Fruit fly (Drosophila melanogaster) whole organism, embryonic: ENCODE results near the gene CG13311.

Source experiments
- Ada2b ChIP-seq: fragments of 200-800 bp; sonication (Bioruptor generic); IDR thresholded peaks from 2 replicates; pipeline ENCODE4 v1.3.6; 2022; ENCODE audit warnings: missing biosample characterization, missing genetic modification characterization
- Aef1 ChIP-seq: fragments of 200-800 bp; sonication (Bioruptor generic); IDR thresholded peaks from 3 replicates; pipeline ENCODE4 v1.3.6; 2022; ENCODE audit warnings: missing biosample characterization, missing genetic modification characterization
- BtbVII ChIP-seq: fragments of 200-800 bp; sonication (Bioruptor generic); optimal IDR thresholded peaks from 3 replicates; lab custom pipeline; 2017; ENCODE audit warnings: missing biosample characterization, mild to moderate bottlenecking, missing genetic modification characterization
- CG10959 ChIP-seq: fragments of 200-800 bp; sonication (Bioruptor generic); IDR thresholded peaks from 2 replicates; pipeline ENCODE4 v1.3.6; 2022; ENCODE audit warnings: missing biosample characterization, missing genetic modification characterization
- CG11696 ChIP-seq: fragments of 200-800 bp; sonication (Bioruptor generic); IDR thresholded peaks from 2 replicates; pipeline ENCODE4 v1.3.6; 2022; ENCODE audit warnings: missing biosample characterization, missing genetic modification characterization
- CG13624 ChIP-seq: fragments of 200-800 bp; sonication (Bioruptor generic); optimal IDR thresholded peaks from 2 replicates; lab custom pipeline; 2016; ENCODE audit warnings: missing biosample characterization, missing genetic modification characterization
- CG14050 ChIP-seq: fragments of 200-800 bp; sonication (Bioruptor generic); IDR thresholded peaks from 3 replicates; pipeline ENCODE4 v1.3.6; 2022; ENCODE audit warnings: missing biosample characterization, missing genetic modification characterization
- CG14710 ChIP-seq: fragments of 200-800 bp; sonication (Bioruptor generic); optimal IDR thresholded peaks from 3 replicates; lab custom pipeline; 2019; ENCODE audit warnings: missing biosample characterization, mild to moderate bottlenecking, missing genetic modification characterization, moderate library complexity
- CG14965 ChIP-seq: fragments of 200-800 bp; sonication (Bioruptor generic); optimal IDR thresholded peaks from 2 replicates; lab custom pipeline; 2016; ENCODE audit warnings: missing biosample characterization, missing genetic modification characterization, borderline replicate concordance
- CG15011 ChIP-seq: fragments of 200-800 bp; sonication (Bioruptor generic); optimal IDR thresholded peaks from 3 replicates; lab custom pipeline; 2018; ENCODE audit warnings: missing biosample characterization, mild to moderate bottlenecking, missing genetic modification characterization
- CG1529 ChIP-seq: fragments of 200-800 bp; sonication (Bioruptor generic); optimal IDR thresholded peaks from 3 replicates; lab custom pipeline; 2018; ENCODE audit warnings: missing biosample characterization, missing genetic modification characterization
- CG16863 ChIP-seq: fragments of 200-800 bp; sonication (Bioruptor generic); optimal IDR thresholded peaks from 3 replicates; lab custom pipeline; 2016; ENCODE audit warnings: missing biosample characterization, missing genetic modification characterization
- CG17385 ChIP-seq: fragments of 200-800 bp; sonication (Bioruptor generic); optimal IDR thresholded peaks from 3 replicates; lab custom pipeline; 2018; ENCODE audit warnings: missing biosample characterization, mild to moderate bottlenecking, missing genetic modification characterization
- CG18619 ChIP-seq: fragments of 200-800 bp; sonication (Bioruptor generic); optimal IDR thresholded peaks from 3 replicates; lab custom pipeline; 2017; ENCODE audit warnings: missing biosample characterization, mild to moderate bottlenecking, missing genetic modification characterization
- CG31388 ChIP-seq: fragments of 200-800 bp; sonication (Bioruptor generic); optimal IDR thresholded peaks from 2 replicates; lab custom pipeline; 2016; ENCODE audit warnings: missing biosample characterization, missing genetic modification characterization
- CG4282 ChIP-seq: fragments of 200-800 bp; sonication (Bioruptor generic); optimal IDR thresholded peaks from 2 replicates; lab custom pipeline; 2016; ENCODE audit warnings: missing biosample characterization, missing genetic modification characterization
- CG4707 ChIP-seq: fragments of 200-800 bp; sonication (Bioruptor generic); optimal IDR thresholded peaks from 2 replicates; lab custom pipeline; 2018; ENCODE audit warnings: missing biosample characterization, mild to moderate bottlenecking, missing genetic modification characterization, moderate library complexity
- CG6654 ChIP-seq: fragments of 200-800 bp; sonication (Bioruptor generic); optimal IDR thresholded peaks from 2 replicates; lab custom pipeline; 2017; ENCODE audit warnings: missing biosample characterization, mild to moderate bottlenecking, missing genetic modification characterization
- CG6683 ChIP-seq: fragments of 200-800 bp; sonication (Bioruptor generic); optimal IDR thresholded peaks from 2 replicates; lab custom pipeline; 2017; ENCODE audit warnings: missing biosample characterization, mild to moderate bottlenecking, missing genetic modification characterization, missing genetic modification reagents
- Deaf1 ChIP-seq: fragments of 200-800 bp; optimal IDR thresholded peaks from 3 replicates; lab custom pipeline; 2019; ENCODE audit warnings: missing biosample characterization, mild to moderate bottlenecking, missing genetic modification characterization, moderate library complexity
- Dll ChIP-seq: fragments of 200-800 bp; sonication (Bioruptor generic); IDR thresholded peaks from 4 replicates; pipeline ENCODE4 v1.3.6; 2022; ENCODE audit warnings: missing biosample characterization, missing genetic modification characterization; ENCODE audit not compliant: partially characterized antibody
- Eip74EF ChIP-seq, 2 experiments: fragments of 200-800 bp in 1 of 2; fragments of >200 bp in 1 of 2; sonication (Bioruptor generic) in 1 of 2; optimal IDR thresholded peaks; 2 replicates each; lab custom pipeline; 2017 to 2019; ENCODE audit warnings: missing biosample characterization in 2 of 2, missing genetic modification characterization in 2 of 2, mild to moderate bottlenecking in 1 of 2, moderate library complexity in 1 of 2
- Ets97D ChIP-seq: fragments of 200-800 bp; sonication (Bioruptor generic); optimal IDR thresholded peaks from 3 replicates; lab custom pipeline; 2016; ENCODE audit warnings: missing biosample characterization, missing genetic modification characterization
- Hr51 ChIP-seq, 2 experiments: fragments of 200-800 bp; sonication (Bioruptor generic); optimal IDR thresholded peaks; 2 replicates in 1 of 2; 3 replicates in 1 of 2; lab custom pipeline; 2016 to 2018; ENCODE audit warnings: missing biosample characterization in 2 of 2, missing genetic modification characterization in 2 of 2, mild to moderate bottlenecking in 1 of 2, moderate library complexity in 1 of 2
- Jarid2 ChIP-seq: fragments of 200-800 bp; sonication (Bioruptor generic); optimal IDR thresholded peaks from 3 replicates; lab custom pipeline; 2017; ENCODE audit warnings: mild to moderate bottlenecking, missing biosample characterization, missing genetic modification reagents, missing genetic modification characterization
- Myb ChIP-seq: fragments of 200-800 bp; sonication (Bioruptor generic); optimal IDR thresholded peaks from 2 replicates; lab custom pipeline; 2016; ENCODE audit warnings: missing biosample characterization, missing genetic modification characterization
- NC2α ChIP-seq: fragments of 200-800 bp; sonication (Bioruptor generic); optimal IDR thresholded peaks from 2 replicates; lab custom pipeline; 2016; ENCODE audit warnings: missing biosample characterization, missing genetic modification characterization
- Nf-YB ChIP-seq: fragments of 200-800 bp; sonication (Bioruptor generic); optimal IDR thresholded peaks from 3 replicates; lab custom pipeline; 2019; ENCODE audit warnings: missing biosample characterization, mild to moderate bottlenecking, missing genetic modification characterization, moderate library complexity
- Oaz ChIP-seq: fragments of 200-800 bp; sonication (Bioruptor generic); IDR thresholded peaks from 2 replicates; pipeline ENCODE4 v1.3.6; 2022; ENCODE audit warnings: missing biosample characterization, missing genetic modification characterization
- Spps ChIP-seq: fragments of 200-800 bp; sonication (Bioruptor generic); optimal IDR thresholded peaks from 2 replicates; lab custom pipeline; 2018; ENCODE audit warnings: missing biosample characterization, mild to moderate bottlenecking, missing genetic modification characterization
- TFAM ChIP-seq: fragments of 200-800 bp; sonication (Bioruptor generic); optimal IDR thresholded peaks from 2 replicates; lab custom pipeline; 2017; ENCODE audit warnings: missing biosample characterization, missing genetic modification characterization, inconsistent platforms
- Trl ChIP-seq, 3 experiments: fragments of >200 bp in 2 of 3; fragments of 200-800 bp in 1 of 3; sonication (Bioruptor generic) in 1 of 3; optimal IDR thresholded peaks; 2 replicates in 1 of 3; 3 replicates in 2 of 3; lab custom pipeline; 2016 to 2017; ENCODE audit warnings: missing biosample characterization in 1 of 3, missing genetic modification characterization in 1 of 3
- ase ChIP-seq: fragments of 200-800 bp; sonication (Bioruptor generic); IDR thresholded peaks from 3 replicates; pipeline ENCODE4 v1.3.6; 2022; ENCODE audit warnings: missing biosample characterization, missing genetic modification characterization
- bbx ChIP-seq: fragments of 200-800 bp; sonication (Bioruptor generic); IDR thresholded peaks from 2 replicates; pipeline ENCODE4 v1.3.6; 2022; ENCODE audit warnings: missing biosample characterization, missing genetic modification characterization; ENCODE audit not compliant: partially characterized antibody
- br ChIP-seq: fragments of >200 bp; optimal IDR thresholded peaks from 2 replicates; lab custom pipeline; 2017
- chinmo ChIP-seq: fragments of 200-800 bp; sonication (Bioruptor generic); IDR thresholded peaks from 4 replicates; pipeline ENCODE4 v1.3.6; 2022; ENCODE audit warnings: missing biosample characterization, missing genetic modification characterization; ENCODE audit not compliant: partially characterized antibody
- chm ChIP-seq: fragments of 200-800 bp; sonication (Bioruptor generic); IDR thresholded peaks from 2 replicates; pipeline ENCODE4 v1.3.6; 2022; ENCODE audit warnings: missing biosample characterization, missing genetic modification characterization
- crp ChIP-seq, 2 experiments: fragments of 200-800 bp; sonication (Bioruptor generic); optimal IDR thresholded peaks; 2 replicates in 1 of 2; 3 replicates in 1 of 2; lab custom pipeline; 2017; ENCODE audit warnings: missing biosample characterization in 2 of 2, missing genetic modification characterization in 2 of 2, mild to moderate bottlenecking in 1 of 2, moderate library complexity in 1 of 2
- ems ChIP-seq: fragments of 200-800 bp; sonication (Bioruptor generic); optimal IDR thresholded peaks from 3 replicates; lab custom pipeline; 2016; ENCODE audit warnings: missing biosample characterization, missing genetic modification characterization
- fru ChIP-seq: fragments of >200 bp; optimal IDR thresholded peaks from 2 replicates; lab custom pipeline; 2017
- fu2 ChIP-seq: fragments of 200-800 bp; sonication (Bioruptor generic); optimal IDR thresholded peaks from 2 replicates; lab custom pipeline; 2016; ENCODE audit warnings: missing biosample characterization, missing genetic modification characterization
- hth ChIP-seq: fragments of >200 bp; optimal IDR thresholded peaks from 2 replicates; lab custom pipeline; 2017; ENCODE audit warnings: inconsistent platforms
- lmd ChIP-seq: fragments of 200-800 bp; sonication (Bioruptor generic); IDR thresholded peaks from 2 replicates; pipeline ENCODE4 v1.3.6; 2022; ENCODE audit warnings: missing biosample characterization, missing genetic modification characterization
- otp ChIP-seq: fragments of 200-800 bp; sonication (Bioruptor generic); IDR thresholded peaks from 3 replicates; pipeline ENCODE4, ENCODE4 v1.3.6; 2022; ENCODE audit warnings: missing biosample characterization, missing genetic modification characterization
- run ChIP-seq: fragments of 200-800 bp; sonication (Bioruptor generic); optimal IDR thresholded peaks from 3 replicates; lab custom pipeline; 2018; ENCODE audit warnings: missing biosample characterization, mild to moderate bottlenecking, missing genetic modification characterization
- slp2 ChIP-seq: fragments of 200-800 bp; sonication (Bioruptor generic); optimal IDR thresholded peaks from 2 replicates; lab custom pipeline; 2016; ENCODE audit warnings: missing biosample characterization, missing genetic modification characterization
- stwl ChIP-seq: fragments of 200-800 bp; sonication (Bioruptor generic); optimal IDR thresholded peaks from 3 replicates; lab custom pipeline; 2018; ENCODE audit warnings: missing biosample characterization, mild to moderate bottlenecking, missing genetic modification characterization, moderate library complexity
- vvl ChIP-seq: fragments of 200-800 bp; sonication (Bioruptor generic); IDR thresholded peaks from 2 replicates; pipeline ENCODE4 v1.3.6; 2022; ENCODE audit warnings: missing biosample characterization, missing genetic modification characterization
- zfh1 ChIP-seq: fragments of 200-800 bp; sonication (Bioruptor generic); IDR thresholded peaks from 3 replicates; pipeline ENCODE4 v1.3.6; 2022; ENCODE audit warnings: missing biosample characterization, missing genetic modification characterization

The CG13311 gene

dm6 chr3L:8772998-8773684 is 28.8 kb downstream of the CG13311 start (continued):
- no peak for TF ChIP-seq chinmo (GFP tag; lab: Robert Waterston, UW)
- 0 out of 3 replicates have a peak, but pooled peaks have one; percentile 18 for TF ChIP-seq Aef1 (GFP tag; lab: Robert Waterston, UW)
- peak; percentile 68 for TF ChIP-seq lmd
- no peak for TF ChIP-seq Dll (GFP tag; lab: Robert Waterston, UW)
- TF ChIP-seq Jarid2 = peak; percentile 33
- peak; percentile 76 for TF ChIP-seq CG1529 (GFP tag; lab: Kevin White, UChicago)
- TF ChIP-seq vvl (GFP tag; lab: Robert Waterston, UW) = peak; percentile 85
- TF ChIP-seq Myb (GFP tag; lab: Kevin White, UChicago) = no peak
- TF ChIP-seq CG14050 (GFP tag; lab: Robert Waterston, UW) = peak; percentile 59
- peak; percentile 70 for TF ChIP-seq Nf-YB
- TF ChIP-seq stwl = peak; percentile 4
- TF ChIP-seq CG11696 (GFP tag; lab: Robert Waterston, UW) = no peak
- TF ChIP-seq Spps (tag; lab: Kevin White, UChicago) = peak; percentile 80
- no peak for TF ChIP-seq CG14965 (GFP tag; lab: Kevin White, UChicago)
- TF ChIP-seq CG4707 (GFP tag; lab: Kevin White, UChicago) = peak; percentile 64
- no peak for TF ChIP-seq ems
- TF ChIP-seq Hr51 (GFP tag; optimal IDR thresholded peaks at IDR 0.05; lab: Kevin White, UChicago) = peak in 1 of 2 experiments; percentile 85
- peak; percentile 54; the same call in 1 of the 3 replicates for TF ChIP-seq zfh1 (GFP tag; lab: Robert Waterston, UW)
- TF ChIP-seq CG16863 (GFP tag; lab: Kevin White, UChicago) = peak; percentile 62
- no peak for TF ChIP-seq Trl (optimal IDR thresholded peaks at IDR 0.05; lab: Kevin White, UChicago)
- TF ChIP-seq Trl (GFP tag; optimal IDR thresholded peaks at IDR 0.05; lab: Kevin White, UChicago) = peak; percentile 7
- peak in 1 of 2 experiments; percentile 9 for TF ChIP-seq crp (GFP tag; optimal IDR thresholded peaks at IDR 0.05; lab: Kevin White, UChicago)
- no peak for TF ChIP-seq fu2
- TF ChIP-seq hth (lab: Kevin White, UChicago) = no peak
- no peak for TF ChIP-seq bbx (GFP tag; lab: Robert Waterston, UW)
- TF ChIP-seq TFAM (GFP tag; lab: Kevin White, UChicago) = no peak
- TF ChIP-seq BtbVII (GFP tag; lab: Kevin White, UChicago) = no peak
- TF ChIP-seq CG10959 = peak; percentile 47; the same call in 1 of the 2 replicates
- peak; percentile 59 for TF ChIP-seq slp2 (GFP tag; lab: Kevin White, UChicago)
- TF ChIP-seq br = no peak
- no peak for TF ChIP-seq fru (lab: Kevin White, UChicago)
- peak; percentile 20 for TF ChIP-seq NC2α (GFP tag; lab: Kevin White, UChicago)
- no peak for TF ChIP-seq CG15011 (GFP tag; lab: Kevin White, UChicago)
- TF ChIP-seq CG13624 (GFP tag; lab: Kevin White, UChicago) = peak; percentile 42
- TF ChIP-seq CG14710 (tag; lab: Kevin White, UChicago) = peak; percentile 81
- TF ChIP-seq CG17385 (GFP tag; lab: Kevin White, UChicago) = peak; percentile 71
- peak; percentile 31; the same call in 2 of the 3 replicates for TF ChIP-seq ase (GFP tag; lab: Robert Waterston, UW)
- peak; percentile 67 for TF ChIP-seq CG18619 (GFP tag; lab: Kevin White, UChicago)
- peak; percentile 25 for TF ChIP-seq CG6654 (GFP tag; lab: Kevin White, UChicago)
- peak; percentile 78 for TF ChIP-seq otp (GFP tag; lab: Robert Waterston, UW)
- peak; percentile 2 for TF ChIP-seq Deaf1
- TF ChIP-seq chm (GFP tag; lab: Robert Waterston, UW) = 0 out of 2 replicates have a peak, but pooled peaks have one; percentile 24
- peak; percentile 66 for TF ChIP-seq Ada2b (GFP tag; lab: Robert Waterston, UW)
- peak; percentile 5; the same call in 1 of the 2 replicates for TF ChIP-seq Oaz
- TF ChIP-seq CG31388 = no peak
- peak; percentile 57 for TF ChIP-seq run (tag; lab: Kevin White, UChicago)
- TF ChIP-seq Eip74EF (GFP tag; optimal IDR thresholded peaks at IDR 0.05; lab: Kevin White, UChicago) = peak in 1 of 2 experiments; percentile 77
- TF ChIP-seq CG6683 = no peak
- TF ChIP-seq CG4282 (GFP tag; lab: Kevin White, UChicago) = no peak
- no peak for TF ChIP-seq Ets97D
